Fruit fly (Drosophila melanogaster) whole organism, wandering third instar larva: ENCODE results near the gene CG31077.

ENCODE experiments used
- Dif ChIP-seq: fragments of 200-275, 200-300 bp; sonication (Bioruptor generic); optimal IDR thresholded peaks from 2 replicates; lab custom pipeline; 2018; ENCODE audit warnings: missing biosample characterization, missing genetic modification characterization; ENCODE audit not compliant: partially characterized antibody
- HLH106 ChIP-seq: fragments of 200-800 bp; optimal IDR thresholded peaks from 3 replicates; lab custom pipeline; 2019; ENCODE audit warnings: missing biosample characterization, mild to moderate bottlenecking, missing genetic modification characterization, moderate library complexity
- Hnf4 ChIP-seq: fragments of 200-800 bp; sonication (Bioruptor generic); optimal IDR thresholded peaks from 2 replicates; lab custom pipeline; 2016; ENCODE audit warnings: missing biosample characterization, mild to moderate bottlenecking, missing genetic modification characterization
- Hr78 ChIP-seq: fragments of >200 bp; optimal IDR thresholded peaks from 2 replicates; lab custom pipeline; 2017; ENCODE audit warnings: missing biosample characterization, missing genetic modification characterization
- Vsx2 ChIP-seq: fragments of 200-300, 225-300 bp; sonication (Bioruptor generic); optimal IDR thresholded peaks from 2 replicates; lab custom pipeline; 2018; ENCODE audit warnings: missing biosample characterization, missing genetic modification characterization; ENCODE audit not compliant: partially characterized antibody
- dmrt93B ChIP-seq: fragments of 200-800 bp; sonication (Bioruptor generic); optimal IDR thresholded peaks from 2 replicates; lab custom pipeline; 2018; ENCODE audit warnings: missing biosample characterization, mild to moderate bottlenecking, missing genetic modification characterization
- h ChIP-seq: fragments of 200-800 bp; sonication (Bioruptor generic); optimal IDR thresholded peaks from 3 replicates; lab custom pipeline; 2016; ENCODE audit warnings: missing biosample characterization, mild to moderate bottlenecking, missing genetic modification characterization
- jim ChIP-seq: fragments of 175-275, 200-325 bp; sonication (Bioruptor generic); optimal IDR thresholded peaks from 2 replicates; lab custom pipeline; 2016; ENCODE audit warnings: missing biosample characterization, mild to moderate bottlenecking, missing genetic modification characterization
- lola ChIP-seq: fragments of >200 bp; optimal IDR thresholded peaks from 2 replicates; lab custom pipeline; 2017; ENCODE audit warnings: missing biosample characterization, missing genetic modification characterization
- pan ChIP-seq: fragments of >200 bp; optimal IDR thresholded peaks from 2 replicates; lab custom pipeline; 2017
- usp ChIP-seq: fragments of >200 bp; optimal IDR thresholded peaks from 2 replicates; lab custom pipeline; 2017; ENCODE audit warnings: missing biosample characterization, missing genetic modification characterization

dm6 chr3R:26988412-26988981 lies 11.1 kb upstream of the CG31077 start, which contains the start of gene CG31075:
- TF ChIP-seq lola (GFP tag; lab: Kevin White, UChicago) (no peak), pan (lab: Kevin White, UChicago) (no peak), usp (GFP tag; lab: Kevin White, UChicago) (no peak), Hr78 (no peak), Dif (peak; percentile 70), jim (GFP tag; lab: Kevin White, UChicago) (no peak), Hnf4 (GFP tag; lab: Kevin White, UChicago) (peak; percentile 81), dmrt93B (GFP tag; lab: Kevin White, UChicago) (peak; percentile 88), Vsx2 (GFP tag; lab: Kevin White, UChicago) (no peak), h (GFP tag; lab: Kevin White, UChicago) (peak; percentile 91), HLH106 (tag; lab: Kevin White, UChicago) (peak; percentile 89)
